Worm (Caenorhabditis elegans) whole organism, L3 larva: Measurements from ENCODE around the gene DH11.5.

Source experiments
- aly-2 ChIP-seq: fragments of 150-350 bp; optimal IDR thresholded peaks from 2 replicates; lab custom pipeline; 2014; ENCODE audit warnings: missing biosample characterization, missing genetic modification characterization
- ceh-82 ChIP-seq: fragments of 150-350 bp; optimal IDR thresholded peaks from 2 replicates; lab custom pipeline; 2014; ENCODE audit warnings: missing biosample characterization, missing genetic modification characterization
- fkh-10 ChIP-seq: sonication (generic microtip); optimal IDR thresholded peaks from 2 replicates; lab custom pipeline; 2017; ENCODE audit warnings: missing biosample characterization, missing genetic modification reagents, missing genetic modification characterization
- jun-1 ChIP-seq: fragments of 150-350 bp; optimal IDR thresholded peaks from 2 replicates; lab custom pipeline; 2014; ENCODE audit warnings: missing biosample characterization, missing genetic modification reagents, missing genetic modification characterization
- mdl-1 ChIP-seq: fragments of 150-350 bp; optimal IDR thresholded peaks from 2 replicates; lab custom pipeline; 2014; ENCODE audit warnings: missing biosample characterization, missing genetic modification characterization
- nhr-11 ChIP-seq: fragments of 150-350 bp; optimal IDR thresholded peaks from 2 replicates; lab custom pipeline; 2014; ENCODE audit warnings: missing biosample characterization, missing genetic modification characterization
- nhr-237 ChIP-seq: fragments of 150-350 bp; optimal IDR thresholded peaks from 2 replicates; lab custom pipeline; 2014; ENCODE audit warnings: missing biosample characterization, missing genetic modification characterization
- nhr-43 ChIP-seq: sonication (generic microtip); optimal IDR thresholded peaks from 2 replicates; lab custom pipeline; 2016; ENCODE audit warnings: mild to moderate bottlenecking, missing genetic modification characterization, missing compliant biosample characterization; ENCODE audit not compliant: poor library complexity, severe bottlenecking
- sea-2 ChIP-seq: fragments of 150-350 bp; sonication (generic microtip); optimal IDR thresholded peaks from 4 replicates; lab custom pipeline; 2014; ENCODE audit warnings: missing biosample characterization, missing genetic modification reagents, missing genetic modification characterization
- skn-1 ChIP-seq: fragments of 150-350 bp; optimal IDR thresholded peaks from 2 replicates; lab custom pipeline; 2014; ENCODE audit warnings: missing biosample characterization, missing genetic modification characterization
- unc-39 ChIP-seq: sonication (generic microtip); optimal IDR thresholded peaks from 4 replicates; lab custom pipeline; 2017; ENCODE audit warnings: missing biosample characterization, missing genetic modification characterization
- unc-62 ChIP-seq: fragments of 150-350 bp; sonication (generic microtip); optimal IDR thresholded peaks from 4 replicates; lab custom pipeline; 2014; ENCODE audit warnings: missing biosample characterization, missing genetic modification reagents, missing genetic modification characterization
- zag-1 ChIP-seq: fragments of 150-350 bp; optimal IDR thresholded peaks from 2 replicates; lab custom pipeline; 2014; ENCODE audit warnings: missing biosample characterization, missing genetic modification characterization
- ztf-11 ChIP-seq: fragments of 150-350 bp; optimal IDR thresholded peaks from 2 replicates; lab custom pipeline; 2014; ENCODE audit warnings: missing biosample characterization, missing genetic modification characterization

DNA sequence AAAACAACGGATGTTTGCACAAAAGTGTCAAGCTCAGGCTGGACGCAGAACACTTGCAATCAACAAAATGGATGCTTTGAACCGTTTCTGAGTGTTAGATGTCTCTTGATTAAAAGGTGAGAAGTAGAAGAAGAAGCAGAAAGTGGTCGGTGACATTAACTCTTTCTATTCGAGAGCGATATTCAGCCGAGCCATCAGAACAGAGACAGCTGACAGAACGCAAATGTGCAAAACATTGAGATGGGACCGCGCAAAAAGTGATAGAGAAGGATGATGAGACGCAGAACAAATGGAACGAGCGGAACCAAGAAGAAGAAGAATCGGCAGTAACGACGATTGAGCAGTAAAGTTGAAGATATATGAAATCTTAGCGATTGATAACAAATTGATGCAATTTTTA is 40.8 kb upstream of the DH11.5 start:
- TF ChIP-seq jun-1 = no peak
- no peak for TF ChIP-seq zag-1 (tag; lab: Kevin White, UChicago)
- no peak for TF ChIP-seq nhr-11 (tag; lab: Kevin White, UChicago)
- no peak for TF ChIP-seq fkh-10 (GFP tag; lab: Kevin White, UChicago)
- TF ChIP-seq ceh-82 = no peak
- TF ChIP-seq skn-1 = no peak
- TF ChIP-seq nhr-237 (tag; lab: Kevin White, UChicago) = no peak
- TF ChIP-seq mdl-1 (tag; lab: Kevin White, UChicago) = no peak
- TF ChIP-seq aly-2 (tag; lab: Kevin White, UChicago) = no peak
- TF ChIP-seq sea-2 = no peak
- no peak for TF ChIP-seq ztf-11 (tag; lab: Kevin White, UChicago)
- no peak for TF ChIP-seq unc-39 (tag; lab: Kevin White, UChicago)
- TF ChIP-seq unc-62 (GFP tag; lab: Kevin White, UChicago) = no peak
- no peak for TF ChIP-seq nhr-43 (tag; lab: Kevin White, UChicago)
